Fruit fly (Drosophila melanogaster): Measurements from ENCODE around the gene CG1544.

Gene CG1544

DNA sequence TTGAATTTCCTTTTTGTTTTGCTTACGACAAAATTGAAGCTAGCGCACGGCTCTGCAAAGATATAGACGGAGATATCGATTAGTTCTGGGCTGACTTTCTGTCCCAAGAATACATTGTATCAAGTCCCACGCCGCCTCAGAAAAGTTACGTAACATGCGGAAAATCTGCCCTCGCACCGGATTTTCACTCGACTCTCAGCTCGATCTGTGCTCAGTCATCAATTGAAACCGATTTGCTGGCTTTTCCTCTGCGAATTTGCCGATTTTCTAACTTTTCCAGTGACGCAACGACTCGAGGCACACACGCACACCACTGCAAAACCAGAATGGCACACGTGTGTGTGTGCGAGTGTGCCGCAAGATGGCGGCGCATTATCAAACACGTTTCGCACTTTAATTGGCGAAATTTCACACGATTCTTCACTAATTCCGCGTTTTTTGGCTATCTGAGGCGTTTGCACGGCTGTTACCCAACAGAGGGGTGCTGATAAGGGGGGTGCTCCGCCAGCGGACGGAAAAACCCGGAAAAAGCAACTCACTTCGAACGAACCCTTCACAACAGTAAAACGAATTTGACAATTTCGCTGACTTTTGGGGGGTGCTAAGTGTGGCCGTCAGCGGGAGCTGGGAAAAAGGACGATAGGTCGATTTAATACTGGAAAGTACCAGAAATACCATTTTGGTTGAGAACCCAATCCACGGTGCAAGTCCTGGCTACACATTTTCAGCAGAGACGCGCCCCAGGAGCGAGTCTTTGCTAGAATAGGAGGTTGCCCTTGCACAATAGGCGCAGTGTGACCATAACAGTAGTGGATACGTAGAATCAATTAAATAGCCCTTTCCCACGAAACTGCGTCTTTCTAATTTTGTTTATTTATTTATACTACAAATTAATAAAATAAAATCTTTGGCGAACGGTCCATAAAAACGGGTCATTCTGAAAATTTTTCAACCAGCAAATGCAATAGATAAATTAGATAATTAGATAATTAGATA, 22.6 kb downstream of the CG1544 start, which contains the start of gene ATPsynC (continued):
- no peak for TF ChIP-seq chif (GFP tag; optimal IDR thresholded peaks at IDR 0.05)
- no peak for TF ChIP-seq Dref (GFP tag; IDR thresholded peaks at IDR 0.05)
- peak; percentile 58 for TF ChIP-seq Antp (GFP tag; optimal IDR thresholded peaks at IDR 0.05)
- TF ChIP-seq Dp (GFP tag; optimal IDR thresholded peaks at IDR 0.05): peak; percentile 56
- TF ChIP-seq Lpt (GFP tag; optimal IDR thresholded peaks at IDR 0.05): no peak
- TF ChIP-seq lmd (GFP tag; IDR thresholded peaks at IDR 0.05): no peak
- no peak for TF ChIP-seq Adf1 (GFP tag; IDR thresholded peaks at IDR 0.05)
- TF ChIP-seq ken (GFP tag; IDR thresholded peaks at IDR 0.05): no peak
- TF ChIP-seq CG8359 (GFP tag; optimal IDR thresholded peaks at IDR 0.05; ENCODE audit: borderline replicate concordance): no peak
- TF ChIP-seq crc (GFP tag; optimal IDR thresholded peaks at IDR 0.05): no peak
- TF ChIP-seq H15 (GFP tag; IDR thresholded peaks at IDR 0.05): no peak
- peak; percentile 94 for TF ChIP-seq CG15514 (GFP tag; optimal IDR thresholded peaks at IDR 0.05)
- TF ChIP-seq Awh (GFP tag; IDR thresholded peaks at IDR 0.05): no peak
- TF ChIP-seq Ada2b (GFP tag; IDR thresholded peaks at IDR 0.05): no peak
- no peak for TF ChIP-seq CG10321 (GFP tag; IDR thresholded peaks at IDR 0.05)
- TF ChIP-seq CG2678 (tag; optimal IDR thresholded peaks at IDR 0.05): no peak
- TF ChIP-seq Trl (optimal IDR thresholded peaks at IDR 0.05): no peak
- no peak for TF ChIP-seq Trl (GFP tag; optimal IDR thresholded peaks at IDR 0.05)
- TF ChIP-seq otp (GFP tag; IDR thresholded peaks at IDR 0.05): no peak
- TF ChIP-seq CG14860 (GFP tag; IDR thresholded peaks at IDR 0.05; ENCODE audit: partially characterized antibody): no peak
- TF ChIP-seq ftz-f1 (GFP tag; optimal IDR thresholded peaks at IDR 0.05): peak; percentile 90
- no peak for TF ChIP-seq zf30C (GFP tag; optimal IDR thresholded peaks at IDR 0.05)
- no peak for TF ChIP-seq Xrp1 (GFP tag; IDR thresholded peaks at IDR 0.05)
- TF ChIP-seq CG3995 (GFP tag; optimal IDR thresholded peaks at IDR 0.05): peak; percentile 17
- TF ChIP-seq CG8281 (tag; optimal IDR thresholded peaks at IDR 0.05): no peak
- no peak for TF ChIP-seq Atf-2 (GFP tag; optimal IDR thresholded peaks at IDR 0.05)
- TF ChIP-seq Jarid2 (GFP tag; optimal IDR thresholded peaks at IDR 0.05): peak; percentile 78
- peak; percentile 31 for TF ChIP-seq gcm (GFP tag; optimal IDR thresholded peaks at IDR 0.05)
- no peak for TF ChIP-seq CG15073 (GFP tag; optimal IDR thresholded peaks at IDR 0.05)
- TF ChIP-seq CG16815 (GFP tag; optimal IDR thresholded peaks at IDR 0.05): peak; percentile 15
- TF ChIP-seq dmrt11E (tag; optimal IDR thresholded peaks at IDR 0.05): no peak
- TF ChIP-seq CG11696 (GFP tag; IDR thresholded peaks at IDR 0.05): no peak
- no peak for TF ChIP-seq ro (GFP tag; IDR thresholded peaks at IDR 0.05)
- no peak for TF ChIP-seq CG8388 (GFP tag; optimal IDR thresholded peaks at IDR 0.05)
- no peak for TF ChIP-seq Asciz (GFP tag; optimal IDR thresholded peaks at IDR 0.05)
- TF ChIP-seq HmgZ (tag; optimal IDR thresholded peaks at IDR 0.05): peak; percentile 91
- 0 out of 3 replicates have a peak, but pooled peaks have one; percentile 18 for TF ChIP-seq CG11093 (GFP tag; IDR thresholded peaks at IDR 0.05)
- TF ChIP-seq CG16779 (GFP tag; IDR thresholded peaks at IDR 0.05): no peak
- no peak for TF ChIP-seq Fer3 (tag; optimal IDR thresholded peaks at IDR 0.05)
- no peak for TF ChIP-seq seq (GFP tag; IDR thresholded peaks at IDR 0.05)
- peak; percentile 50 for TF ChIP-seq mirr (GFP tag; optimal IDR thresholded peaks at IDR 0.05)
- TF ChIP-seq cg (GFP tag; optimal IDR thresholded peaks at IDR 0.05): peak; percentile 89
- TF ChIP-seq Myb (GFP tag; optimal IDR thresholded peaks at IDR 0.05): peak; percentile 55
- no peak for TF ChIP-seq z (GFP tag; IDR thresholded peaks at IDR 0.05)
- TF ChIP-seq CG8290 (GFP tag; optimal IDR thresholded peaks at IDR 0.05): peak; percentile 9
- TF ChIP-seq CG8290 (tag; optimal IDR thresholded peaks at IDR 0.05): peak in 1 of 2 experiments; percentile 93
- no peak for TF ChIP-seq ara (GFP tag; IDR thresholded peaks at IDR 0.05)
- TF ChIP-seq Doc2 (GFP tag; IDR thresholded peaks at IDR 0.05): no peak
- no peak for TF ChIP-seq twi (tag; optimal IDR thresholded peaks at IDR 0.05)
- no peak for TF ChIP-seq CkIIα-i1 (GFP tag; IDR thresholded peaks at IDR 0.05)
